Worm (Caenorhabditis elegans): ENCODE data around the gene Y54F10BM.20.
A peak's percentile ranks its signal among the peaks of the same experiment; 100 is the strongest.

Gene Y54F10BM.20

ce11 chrIII:2288261-2288660 is 19.8 kb upstream of the Y54F10BM.20 start:
- TF ChIP-seq syd-9 (tag; optimal IDR thresholded peaks at IDR 0.05) (no peak), ceh-31 (tag; optimal IDR thresholded peaks at IDR 0.05) (no peak), unc-55 (GFP tag; optimal IDR thresholded peaks at IDR 0.05) (no peak), pag-3 (tag; optimal IDR thresholded peaks at IDR 0.05; ENCODE audit: borderline replicate concordance) (no peak), sox-2 (GFP tag; IDR thresholded peaks at IDR 0.05) (no peak), ref-2 (tag; optimal IDR thresholded peaks at IDR 0.05) (no peak), lin-11 (tag; optimal IDR thresholded peaks at IDR 0.05) (no peak), ama-1 (optimal IDR thresholded peaks at IDR 0.05) (no peak), tbx-2 (tag; optimal IDR thresholded peaks at IDR 0.05) (no peak), elt-4 (tag; optimal IDR thresholded peaks at IDR 0.05) (no peak), T23F11.4 (GFP tag; optimal IDR thresholded peaks at IDR 0.05) (no peak), tbx-7 (tag; optimal IDR thresholded peaks at IDR 0.05) (no peak)

ce11 chrIII:2291139-2291538 is 16.9 kb upstream of the Y54F10BM.20 start, which contains the start of gene fbxa-219:
TSS of gene fbxa-219 (plus strand) at chrIII:2291415.
- TF ChIP-seq ceh-45 (GFP tag; IDR thresholded peaks at IDR 0.05) (no peak), hlh-13 (GFP tag; optimal IDR thresholded peaks at IDR 0.05) (no peak), npax-4 (tag; optimal IDR thresholded peaks at IDR 0.05) (no peak), ceh-6 (GFP tag; optimal IDR thresholded peaks at IDR 0.05) (no peak)

DNA sequence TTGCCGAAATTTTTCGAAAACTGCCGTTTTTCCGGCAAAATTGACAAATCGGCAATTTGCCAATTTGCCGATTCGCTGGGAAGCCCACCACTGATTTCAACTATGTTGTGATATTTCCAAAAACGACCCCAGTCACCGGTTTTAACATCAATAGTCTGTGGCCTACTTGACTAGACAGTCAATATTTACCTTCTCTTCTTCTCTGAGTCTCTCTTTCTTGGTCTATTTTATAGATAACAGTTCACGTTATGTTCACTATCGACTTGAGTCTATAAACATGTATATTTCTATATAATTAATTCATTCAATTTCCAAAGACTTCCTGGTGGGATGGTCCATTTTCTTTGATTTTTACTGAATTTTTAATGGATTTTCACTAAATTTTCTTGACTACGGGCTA is 13.3 kb upstream of the Y54F10BM.20 start:
- TF ChIP-seq pax-1 (tag; optimal IDR thresholded peaks at IDR 0.05) = no peak
- TF ChIP-seq ceh-9 (tag; optimal IDR thresholded peaks at IDR 0.05) = no peak
- TF ChIP-seq sox-2 (GFP tag; IDR thresholded peaks at IDR 0.05) = no peak
- TF ChIP-seq elt-2 (tag; optimal IDR thresholded peaks at IDR 0.05) = peak; percentile 48

DNA sequence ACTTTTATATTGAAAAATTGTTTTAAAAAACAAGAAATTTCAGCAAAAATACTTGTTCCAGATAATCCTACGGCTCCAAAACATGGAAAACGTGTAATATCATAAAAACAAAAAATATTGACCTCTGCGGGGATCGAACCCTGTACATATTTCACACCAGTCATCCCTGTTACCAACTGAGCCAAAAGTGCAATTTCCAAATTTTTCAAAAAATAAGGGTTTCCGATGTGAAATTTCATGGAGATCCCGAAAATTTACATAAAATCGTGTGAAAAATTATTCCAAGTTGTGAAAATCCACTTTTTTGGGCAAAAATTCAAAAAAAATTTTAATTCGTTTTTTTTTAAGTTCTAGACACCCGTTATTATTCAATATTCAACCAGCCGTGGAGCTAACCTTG is 3.9 kb upstream of the Y54F10BM.20 start:
- no peak for TF ChIP-seq pqm-1 (tag; optimal IDR thresholded peaks at IDR 0.05)
- TF ChIP-seq nhr-232 (tag; optimal IDR thresholded peaks at IDR 0.05) = no peak
- no peak for TF ChIP-seq tbx-7 (tag; optimal IDR thresholded peaks at IDR 0.05)
- TF ChIP-seq madf-2 (tag; optimal IDR thresholded peaks at IDR 0.05) = no peak
- TF ChIP-seq pros-1 (tag; optimal IDR thresholded peaks at IDR 0.05) = no peak
- no peak for TF ChIP-seq ceh-9 (tag; optimal IDR thresholded peaks at IDR 0.05)
- TF ChIP-seq unc-3 (GFP tag; conservative IDR thresholded peaks at IDR 0.05) = no peak
- no peak for TF ChIP-seq unc-3 (tag; optimal IDR thresholded peaks at IDR 0.05)

- no peak for TF ChIP-seq T23F11.4 (GFP tag; optimal IDR thresholded peaks at IDR 0.05)
- TF ChIP-seq ceh-45 (GFP tag; IDR thresholded peaks at IDR 0.05) = no peak
- TF ChIP-seq che-1 (tag; optimal IDR thresholded peaks at IDR 0.05) = no peak
- no peak for TF ChIP-seq pax-1 (tag; optimal IDR thresholded peaks at IDR 0.05)
- TF ChIP-seq pqm-1 (tag; optimal IDR thresholded peaks at IDR 0.05) = no peak
- TF ChIP-seq ceh-14 (tag; optimal IDR thresholded peaks at IDR 0.05) = no peak
- no peak for TF ChIP-seq eyg-1 (tag; optimal IDR thresholded peaks at IDR 0.05)
- no peak for TF ChIP-seq sdc-2 (tag; optimal IDR thresholded peaks at IDR 0.05)
- peak; percentile 46 for TF ChIP-seq nfya-1 (tag; optimal IDR thresholded peaks at IDR 0.05)
- TF ChIP-seq syd-9 (tag; optimal IDR thresholded peaks at IDR 0.05) = no peak
- no peak for TF ChIP-seq F13H6.1 (tag; optimal IDR thresholded peaks at IDR 0.05)
- TF ChIP-seq ztf-16 (tag; optimal IDR thresholded peaks at IDR 0.05) = no peak
- peak; percentile 49 for TF ChIP-seq tbx-2 (tag; optimal IDR thresholded peaks at IDR 0.05)
- no peak for TF ChIP-seq pha-2 (tag; optimal IDR thresholded peaks at IDR 0.05)
- TF ChIP-seq unc-55 (GFP tag; optimal IDR thresholded peaks at IDR 0.05) = peak; percentile 68
- no peak for TF ChIP-seq ceh-18 (tag; optimal IDR thresholded peaks at IDR 0.05)
- TF ChIP-seq hlh-30 (tag; optimal IDR thresholded peaks at IDR 0.05; ENCODE audit: insufficient read depth) = no peak
- peak; percentile 76 for TF ChIP-seq sox-2 (GFP tag; IDR thresholded peaks at IDR 0.05)
- no peak for TF ChIP-seq ceh-48 (tag; optimal IDR thresholded peaks at IDR 0.05)
- no peak for TF ChIP-seq dve-1 (tag; optimal IDR thresholded peaks at IDR 0.05)
- no peak for TF ChIP-seq ttx-3 (tag; optimal IDR thresholded peaks at IDR 0.05)
- no peak for TF ChIP-seq elt-4 (tag; optimal IDR thresholded peaks at IDR 0.05)
- no peak for TF ChIP-seq fax-1 (tag; optimal IDR thresholded peaks at IDR 0.05)
- no peak for TF ChIP-seq pat-9 (tag; optimal IDR thresholded peaks at IDR 0.05)
- TF ChIP-seq ceh-22 (tag; optimal IDR thresholded peaks at IDR 0.05) = no peak
- no peak for TF ChIP-seq ahr-1 (tag; optimal IDR thresholded peaks at IDR 0.05)
- TF ChIP-seq unc-42 (tag; optimal IDR thresholded peaks at IDR 0.05) = peak; percentile 10
- TF ChIP-seq ceh-24 (tag; optimal IDR thresholded peaks at IDR 0.05) = no peak
- no peak for TF ChIP-seq lim-6 (tag; optimal IDR thresholded peaks at IDR 0.05)
- no peak for TF ChIP-seq fkh-10 (GFP tag; optimal IDR thresholded peaks at IDR 0.05)
These were observed 3.2 kb upstream of the Y54F10BM.20 start, which contains the start of gene Y54F10BM.9 for ce11 chrIII:2304867-2305266. TSS of gene Y54F10BM.9 (minus strand) at chrIII:2304927.

Measured in whole organism, late embryonic.